Worm (Caenorhabditis elegans) whole organism, L2 larva: ENCODE results near the gene F59B2.15.

Experiments used
- C34F6.9 ChIP-seq: fragments of 150-350 bp; optimal IDR thresholded peaks from 2 replicates; lab custom pipeline; 2014; ENCODE audit warnings: missing biosample characterization, missing genetic modification characterization
- Y55F3AM.14 ChIP-seq: fragments of 200-800 bp; sonication (Bioruptor generic); optimal IDR thresholded peaks from 2 replicates; lab custom pipeline; 2018; ENCODE audit warnings: mild to moderate bottlenecking, missing genetic modification characterization, missing compliant biosample characterization
- ZK546.5 ChIP-seq: sonication (generic microtip); optimal IDR thresholded peaks from 2 replicates; lab custom pipeline; 2017; ENCODE audit warnings: missing biosample characterization, missing genetic modification characterization
- alr-1 ChIP-seq: fragments of 150-350 bp; optimal IDR thresholded peaks from 2 replicates; lab custom pipeline; 2014; ENCODE audit warnings: missing biosample characterization, missing genetic modification characterization
- aly-2 ChIP-seq: fragments of 150-350 bp; optimal IDR thresholded peaks from 2 replicates; lab custom pipeline; 2014; ENCODE audit warnings: missing biosample characterization, missing genetic modification characterization
- blmp-1 ChIP-seq: sonication (generic microtip); optimal IDR thresholded peaks from 2 replicates; lab custom pipeline; 2017; ENCODE audit warnings: missing genetic modification characterization, mild to moderate bottlenecking, missing compliant biosample characterization, antibody characterized with exemption, moderate library complexity; ENCODE audit not compliant: insufficient read depth
- ceh-16 ChIP-seq: fragments of 150-350 bp; optimal IDR thresholded peaks from 2 replicates; lab custom pipeline; 2014; ENCODE audit warnings: missing biosample characterization, missing genetic modification characterization
- crh-2 ChIP-seq: sonication (generic microtip); optimal IDR thresholded peaks from 2 replicates; lab custom pipeline; 2017; ENCODE audit warnings: missing biosample characterization, missing genetic modification characterization
- egl-27 ChIP-seq: sonication (generic microtip); optimal IDR thresholded peaks from 3 replicates; lab custom pipeline; 2017; ENCODE audit warnings: missing biosample characterization, missing genetic modification reagents, missing genetic modification characterization
- elt-1 ChIP-seq: fragments of 150-350 bp; optimal IDR thresholded peaks from 2 replicates; lab custom pipeline; 2014; ENCODE audit warnings: missing biosample characterization, missing genetic modification characterization
- elt-3 ChIP-seq: sonication (generic microtip); optimal IDR thresholded peaks from 2 replicates; lab custom pipeline; 2017; ENCODE audit warnings: missing biosample characterization, missing genetic modification characterization
- fos-1 ChIP-seq: fragments of 150-350 bp; optimal IDR thresholded peaks from 2 replicates; lab custom pipeline; 2014; ENCODE audit warnings: missing biosample characterization, missing genetic modification characterization
- gmeb-1 ChIP-seq: fragments of 150-350 bp; optimal IDR thresholded peaks from 2 replicates; lab custom pipeline; 2014; ENCODE audit warnings: missing biosample characterization, missing genetic modification characterization
- lin-11 ChIP-seq: fragments of 150-350 bp; sonication (generic microtip); optimal IDR thresholded peaks from 2 replicates; lab custom pipeline; 2014; ENCODE audit warnings: missing biosample characterization, missing genetic modification characterization, inconsistent platforms, mixed read lengths
- lin-39 ChIP-seq: fragments of 150-350 bp; optimal IDR thresholded peaks from 2 replicates; lab custom pipeline; 2014; ENCODE audit warnings: missing biosample characterization, missing genetic modification reagents, missing genetic modification characterization
- lsy-2 ChIP-seq, 2 experiments: fragments of 150-350 bp in 1 of 2; sonication (generic microtip) in 1 of 2; optimal IDR thresholded peaks; 2 replicates each; lab custom pipeline; 2014 to 2017; ENCODE audit warnings: missing biosample characterization in 2 of 2, missing genetic modification characterization in 2 of 2
- mab-5 ChIP-seq: fragments of 150-350 bp; optimal IDR thresholded peaks from 2 replicates; lab custom pipeline; 2014; ENCODE audit warnings: missing biosample characterization, missing genetic modification characterization
- mbf-1 ChIP-seq: sonication (generic microtip); optimal IDR thresholded peaks from 2 replicates; lab custom pipeline; 2017; ENCODE audit warnings: missing biosample characterization, missing genetic modification characterization
- nhr-10 ChIP-seq: sonication (generic microtip); optimal IDR thresholded peaks from 2 replicates; lab custom pipeline; 2017; ENCODE audit warnings: missing biosample characterization, missing genetic modification characterization
- nhr-11 ChIP-seq: fragments of 150-350 bp; optimal IDR thresholded peaks from 2 replicates; lab custom pipeline; 2014; ENCODE audit warnings: missing biosample characterization, missing genetic modification characterization
- nhr-12 ChIP-seq: fragments of 150-350 bp; optimal IDR thresholded peaks from 2 replicates; lab custom pipeline; 2014; ENCODE audit warnings: missing biosample characterization, missing genetic modification characterization
- nhr-129 ChIP-seq: fragments of 150-350 bp; optimal IDR thresholded peaks from 2 replicates; lab custom pipeline; 2014; ENCODE audit warnings: missing biosample characterization, missing genetic modification characterization
- nhr-21 ChIP-seq: fragments of 150-350 bp; optimal IDR thresholded peaks from 2 replicates; lab custom pipeline; 2014; ENCODE audit warnings: missing biosample characterization, missing genetic modification characterization
- nhr-23 ChIP-seq: fragments of 150-350 bp; optimal IDR thresholded peaks from 2 replicates; lab custom pipeline; 2014; ENCODE audit warnings: missing biosample characterization, missing genetic modification reagents, missing genetic modification characterization
- nhr-25 ChIP-seq: fragments of 150-350 bp; sonication (generic microtip); optimal IDR thresholded peaks from 3 replicates; lab custom pipeline; 2014; ENCODE audit warnings: missing biosample characterization, missing genetic modification characterization
- nhr-6 ChIP-seq: fragments of 150-350 bp; optimal IDR thresholded peaks from 2 replicates; lab custom pipeline; 2014; ENCODE audit warnings: missing biosample characterization, missing genetic modification characterization
- nhr-77 ChIP-seq: fragments of 150-350 bp; optimal IDR thresholded peaks from 2 replicates; lab custom pipeline; 2014; ENCODE audit warnings: missing biosample characterization, missing genetic modification characterization
- peb-1 ChIP-seq: fragments of 150-350 bp; optimal IDR thresholded peaks from 2 replicates; lab custom pipeline; 2014; ENCODE audit warnings: missing biosample characterization, missing genetic modification characterization
- sma-3 ChIP-seq: sonication (generic microtip); optimal IDR thresholded peaks from 2 replicates; lab custom pipeline; 2016; ENCODE audit warnings: missing genetic modification reagents, missing genetic modification characterization, missing compliant biosample characterization
- sma-9 ChIP-seq, 2 experiments: fragments of 150-350 bp in 1 of 2; sonication (generic microtip) in 1 of 2; optimal IDR thresholded peaks; 2 replicates each; lab custom pipeline; 2014 to 2016; ENCODE audit warnings: missing genetic modification characterization in 2 of 2, mild to moderate bottlenecking in 1 of 2, missing biosample characterization in 1 of 2, missing compliant biosample characterization in 1 of 2, missing genetic modification reagents in 1 of 2, moderate library complexity in 1 of 2
- snpc-4 ChIP-seq: fragments of 150-350 bp; optimal IDR thresholded peaks from 2 replicates; lab custom pipeline; 2014; ENCODE audit warnings: missing biosample characterization, missing genetic modification characterization
- unc-39 ChIP-seq: fragments of 150-350 bp; optimal IDR thresholded peaks from 2 replicates; lab custom pipeline; 2014; ENCODE audit warnings: missing biosample characterization, missing genetic modification characterization
- unc-55 ChIP-seq: fragments of 150-350 bp; sonication (generic microtip); optimal IDR thresholded peaks from 3 replicates; lab custom pipeline; 2014; ENCODE audit warnings: missing biosample characterization, missing genetic modification reagents, missing genetic modification characterization
- unc-62 ChIP-seq: fragments of 150-350 bp; optimal IDR thresholded peaks from 2 replicates; lab custom pipeline; 2014; ENCODE audit warnings: missing biosample characterization, missing genetic modification reagents, missing genetic modification characterization
- zag-1 ChIP-seq: fragments of 150-350 bp; optimal IDR thresholded peaks from 2 replicates; lab custom pipeline; 2014; ENCODE audit warnings: missing biosample characterization, missing genetic modification characterization
- ztf-1 ChIP-seq: fragments of 200-800 bp; sonication (Bioruptor generic); conservative IDR thresholded peaks from 2 replicates; pipeline ENCODE4 v1.3.6; 2022; ENCODE audit warnings: missing genetic modification characterization, missing compliant biosample characterization
- ztf-4 ChIP-seq: fragments of 150-350 bp; optimal IDR thresholded peaks from 2 replicates; lab custom pipeline; 2014; ENCODE audit warnings: missing biosample characterization, missing genetic modification characterization

F59B2.15 gene

ce11 chrIII:8981847-8982479 is 20.5 kb downstream of the F59B2.15 start, which contains the start of gene pde-2 (continued):
- no peak for TF ChIP-seq aly-2 (tag; lab: Kevin White, UChicago)
- TF ChIP-seq egl-27 (tag; lab: Kevin White, UChicago): no peak
- no peak for TF ChIP-seq unc-62
- TF ChIP-seq nhr-21 (tag; lab: Kevin White, UChicago): no peak
- TF ChIP-seq nhr-23 (tag; lab: Kevin White, UChicago): no peak
- TF ChIP-seq nhr-6 (tag; lab: Kevin White, UChicago): peak; percentile 61
- peak in 1 of 2 experiments; percentile 69 for TF ChIP-seq lsy-2 (tag; optimal IDR thresholded peaks at IDR 0.05; lab: Kevin White, UChicago)
- no peak for TF ChIP-seq unc-39 (tag; lab: Kevin White, UChicago)
- no peak for TF ChIP-seq nhr-10
- TF ChIP-seq gmeb-1 (tag; lab: Kevin White, UChicago): no peak

DNA sequence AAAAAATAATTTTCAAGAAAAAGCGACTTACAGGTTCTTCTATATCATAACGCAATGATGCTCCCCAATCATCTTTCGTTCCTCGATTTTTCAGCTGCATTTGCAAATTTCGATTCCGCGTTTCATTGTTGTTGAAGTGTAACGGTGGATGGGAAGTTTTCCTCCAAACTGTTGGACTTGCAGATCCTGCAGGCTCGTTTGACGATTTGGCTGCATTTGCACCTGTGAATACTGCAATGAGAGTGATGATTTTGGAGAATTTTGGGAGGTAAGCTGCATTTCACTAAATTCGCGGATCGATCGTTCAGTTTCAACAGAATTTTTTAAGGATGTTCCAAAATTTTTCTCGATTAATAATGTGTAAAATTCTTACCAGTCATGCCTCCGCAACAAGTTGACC is 21.6 kb downstream of the F59B2.15 start:
- TF ChIP-seq ceh-16 (tag; lab: Kevin White, UChicago) (no peak), alr-1 (tag; lab: Kevin White, UChicago) (no peak), nhr-12 (no peak), elt-3 (tag; lab: Kevin White, UChicago) (no peak), nhr-77 (no peak), elt-1 (tag; lab: Kevin White, UChicago) (no peak), ZK546.5 (tag; lab: Kevin White, UChicago) (no peak), snpc-4 (no peak), mbf-1 (tag; lab: Kevin White, UChicago) (no peak), lsy-2 (tag; optimal IDR thresholded peaks at IDR 0.05; lab: Kevin White, UChicago) (no peak), mab-5 (tag; lab: Kevin White, UChicago) (no peak), nhr-6 (tag; lab: Kevin White, UChicago) (no peak)

DNA sequence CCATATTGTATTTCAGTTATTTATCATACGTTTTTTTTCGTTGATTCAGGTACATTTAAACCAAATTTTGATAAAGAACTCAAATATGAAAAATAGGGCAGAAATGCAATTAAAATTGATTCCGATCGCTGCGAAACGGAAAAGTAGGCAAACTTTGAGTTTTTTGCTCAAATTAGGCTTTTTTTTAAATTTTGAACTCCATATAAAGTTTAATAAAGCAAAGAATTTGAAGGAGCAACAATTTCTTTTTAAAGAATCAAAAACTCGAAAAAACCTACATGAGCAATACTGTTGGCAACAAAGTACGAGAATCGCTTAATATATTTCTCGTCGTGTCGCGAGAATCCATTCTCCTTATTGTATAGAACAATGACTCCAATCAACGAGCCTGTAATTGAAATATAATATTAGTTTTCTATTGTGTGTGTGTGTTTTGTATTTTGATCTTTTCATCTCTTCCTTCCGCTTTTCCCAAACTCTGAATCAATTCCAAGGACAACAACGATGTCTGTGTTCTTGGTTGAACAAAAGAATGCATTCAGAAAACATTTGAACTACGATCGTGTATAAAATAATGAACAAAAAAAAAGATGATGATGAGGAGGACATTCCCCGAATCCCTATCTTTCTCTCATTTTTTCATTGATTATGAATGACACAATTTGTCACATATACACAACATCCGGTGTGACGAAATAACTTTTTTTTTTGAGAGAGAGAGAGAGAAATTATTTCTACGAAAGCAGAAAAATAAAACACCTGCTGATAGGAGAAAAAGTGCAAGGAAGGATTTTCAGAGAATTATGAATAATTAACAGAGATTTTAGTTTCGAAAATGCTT is 23.7 kb downstream of the F59B2.15 start:
- TF ChIP-seq nhr-21 (tag; lab: Kevin White, UChicago): no peak
- TF ChIP-seq nhr-129 (tag; lab: Kevin White, UChicago): no peak
- no peak for TF ChIP-seq peb-1 (tag; lab: Kevin White, UChicago)
- TF ChIP-seq nhr-12: no peak
- TF ChIP-seq mab-5 (tag; lab: Kevin White, UChicago): no peak
- no peak for TF ChIP-seq alr-1 (tag; lab: Kevin White, UChicago)
- TF ChIP-seq ztf-4: no peak
- TF ChIP-seq lin-39 (tag; lab: Kevin White, UChicago): no peak
- TF ChIP-seq unc-62: no peak
- no peak for TF ChIP-seq nhr-23 (tag; lab: Kevin White, UChicago)
- TF ChIP-seq nhr-10: no peak
- peak; percentile 37 for TF ChIP-seq sma-9 (GFP tag; optimal IDR thresholded peaks at IDR 0.05; lab: Kevin White, UChicago)
- TF ChIP-seq sma-9 (tag; optimal IDR thresholded peaks at IDR 0.05; lab: Kevin White, UChicago): no peak
- peak; percentile 15 for TF ChIP-seq fos-1 (tag; lab: Kevin White, UChicago)
- TF ChIP-seq elt-3 (tag; lab: Kevin White, UChicago): no peak
- peak; percentile 36 for TF ChIP-seq nhr-25
- no peak for TF ChIP-seq ceh-16 (tag; lab: Kevin White, UChicago)
- no peak for TF ChIP-seq nhr-6 (tag; lab: Kevin White, UChicago)
- no peak for TF ChIP-seq lin-11 (tag; lab: Kevin White, UChicago)
- TF ChIP-seq nhr-11 (tag; lab: Kevin White, UChicago): no peak
- no peak for TF ChIP-seq zag-1 (tag; lab: Kevin White, UChicago)
- TF ChIP-seq ztf-1 (GFP tag; lab: Robert Waterston, UW): no peak
- no peak for TF ChIP-seq mbf-1 (tag; lab: Kevin White, UChicago)
- peak; percentile 15 for TF ChIP-seq sma-3 (GFP tag; lab: Kevin White, UChicago)
- peak; percentile 34 for TF ChIP-seq C34F6.9 (tag; lab: Kevin White, UChicago)
- TF ChIP-seq snpc-4: no peak
- TF ChIP-seq blmp-1 (tag; lab: Kevin White, UChicago): no peak
- TF ChIP-seq crh-2 (tag; lab: Kevin White, UChicago): peak; percentile 2
- no peak for TF ChIP-seq unc-55 (GFP tag; lab: Kevin White, UChicago)
- TF ChIP-seq lsy-2 (tag; optimal IDR thresholded peaks at IDR 0.05; lab: Kevin White, UChicago): peak in 1 of 2 experiments; percentile 36
- TF ChIP-seq Y55F3AM.14: peak; percentile 55
- TF ChIP-seq nhr-77: no peak
